Fruit fly (Drosophila melanogaster) whole organism, wandering third instar larva: ENCODE measurements around the gene CG8924.
A peak's percentile ranks its signal among the peaks of the same experiment; 100 is the strongest.

Experiments
- CG9705 ChIP-seq: fragments of 200-800 bp; sonication (Bioruptor generic); optimal IDR thresholded peaks from 2 replicates; lab custom pipeline; 2018; ENCODE audit warnings: missing biosample characterization, mild to moderate bottlenecking, missing genetic modification characterization
- CrebA ChIP-seq: fragments of 200-800 bp; sonication (Bioruptor generic); optimal IDR thresholded peaks from 2 replicates; lab custom pipeline; 2016; ENCODE audit warnings: missing biosample characterization, mild to moderate bottlenecking, missing genetic modification characterization, borderline replicate concordance
- Dfd ChIP-seq: fragments of >200 bp; optimal IDR thresholded peaks from 2 replicates; lab custom pipeline; 2017; ENCODE audit warnings: missing biosample characterization, missing genetic modification characterization
- Dif ChIP-seq: fragments of 200-275, 200-300 bp; sonication (Bioruptor generic); optimal IDR thresholded peaks from 2 replicates; lab custom pipeline; 2018; ENCODE audit warnings: missing biosample characterization, missing genetic modification characterization; ENCODE audit not compliant: partially characterized antibody
- GATAd ChIP-seq: sonication (Bioruptor generic); optimal IDR thresholded peaks from 2 replicates; lab custom pipeline; 2016; ENCODE audit warnings: missing biosample characterization, missing genetic modification characterization
- HLH106 ChIP-seq: fragments of 200-800 bp; optimal IDR thresholded peaks from 3 replicates; lab custom pipeline; 2019; ENCODE audit warnings: missing biosample characterization, mild to moderate bottlenecking, missing genetic modification characterization, moderate library complexity
- Hnf4 ChIP-seq: fragments of 200-800 bp; sonication (Bioruptor generic); optimal IDR thresholded peaks from 2 replicates; lab custom pipeline; 2016; ENCODE audit warnings: missing biosample characterization, mild to moderate bottlenecking, missing genetic modification characterization
- Hr83 ChIP-seq: fragments of 200-300 bp; sonication (Bioruptor generic); optimal IDR thresholded peaks from 2 replicates; lab custom pipeline; 2016; ENCODE audit warnings: missing biosample characterization, mild to moderate bottlenecking, missing genetic modification characterization, moderate library complexity; ENCODE audit not compliant: poor library complexity, severe bottlenecking
- Jra ChIP-seq: sonication (Bioruptor generic); optimal IDR thresholded peaks from 2 replicates; lab custom pipeline; 2016; ENCODE audit warnings: missing biosample characterization, missing genetic modification characterization
- Mio ChIP-seq: sonication (Bioruptor generic); optimal IDR thresholded peaks from 2 replicates; lab custom pipeline; 2016; ENCODE audit warnings: missing biosample characterization, missing genetic modification characterization
- Myc ChIP-seq: fragments of >200 bp; optimal IDR thresholded peaks from 2 replicates; lab custom pipeline; 2017
- N ChIP-seq: fragments of >200 bp; optimal IDR thresholded peaks from 2 replicates; lab custom pipeline; 2018; ENCODE audit warnings: missing biosample characterization, missing external identifiers, missing genetic modification characterization
- OdsH ChIP-seq: fragments of 200-800 bp; sonication (Bioruptor generic); optimal IDR thresholded peaks from 2 replicates; lab custom pipeline; 2016; ENCODE audit warnings: missing biosample characterization, mild to moderate bottlenecking, missing genetic modification characterization
- Sp1 ChIP-seq: fragments of 200-800 bp; sonication (Bioruptor generic); optimal IDR thresholded peaks from 3 replicates; lab custom pipeline; 2019; ENCODE audit warnings: missing biosample characterization, mild to moderate bottlenecking, missing genetic modification characterization, moderate library complexity
- Vsx2 ChIP-seq: fragments of 200-300, 225-300 bp; sonication (Bioruptor generic); optimal IDR thresholded peaks from 2 replicates; lab custom pipeline; 2018; ENCODE audit warnings: missing biosample characterization, missing genetic modification characterization; ENCODE audit not compliant: partially characterized antibody
- br ChIP-seq: fragments of 200-800 bp; sonication (Bioruptor generic); optimal IDR thresholded peaks from 2 replicates; lab custom pipeline; 2016; ENCODE audit warnings: missing biosample characterization, missing genetic modification characterization
- brk ChIP-seq: fragments of 200-800 bp; sonication (Bioruptor generic); optimal IDR thresholded peaks from 2 replicates; lab custom pipeline; 2016; ENCODE audit warnings: missing biosample characterization, mild to moderate bottlenecking, missing genetic modification characterization
- dl ChIP-seq, 2 experiments: fragments of 175-275, 200-275 bp in 1 of 2; fragments of 200-275 bp in 1 of 2; sonication (Bioruptor generic); optimal IDR thresholded peaks; lab custom pipeline; 2018; ENCODE audit warnings: mild to moderate bottlenecking in 2 of 2, missing biosample characterization in 2 of 2, missing genetic modification characterization in 2 of 2, moderate library complexity in 2 of 2; ENCODE audit not compliant: partially characterized antibody in 2 of 2, insufficient read depth in 1 of 2
- dmrt93B ChIP-seq: fragments of 200-800 bp; sonication (Bioruptor generic); optimal IDR thresholded peaks from 2 replicates; lab custom pipeline; 2018; ENCODE audit warnings: missing biosample characterization, mild to moderate bottlenecking, missing genetic modification characterization
- dsf ChIP-seq: sonication (Bioruptor generic); optimal IDR thresholded peaks from 2 replicates; lab custom pipeline; 2016; ENCODE audit warnings: missing biosample characterization, missing genetic modification characterization, borderline replicate concordance
- foxo ChIP-seq, 2 experiments: fragments of 200-800 bp; sonication (Bioruptor generic); optimal IDR thresholded peaks; 2 replicates in 1 of 2; 3 replicates in 1 of 2; lab custom pipeline; 2016 to 2017; ENCODE audit warnings: missing biosample characterization in 2 of 2, missing genetic modification characterization in 2 of 2
- fru ChIP-seq: fragments of 200-800 bp; sonication (Bioruptor generic); optimal IDR thresholded peaks from 3 replicates; lab custom pipeline; 2016; ENCODE audit warnings: missing biosample characterization, mild to moderate bottlenecking, missing genetic modification characterization
- h ChIP-seq: fragments of 200-800 bp; sonication (Bioruptor generic); optimal IDR thresholded peaks from 3 replicates; lab custom pipeline; 2016; ENCODE audit warnings: missing biosample characterization, mild to moderate bottlenecking, missing genetic modification characterization
- jim ChIP-seq: fragments of 175-275, 200-325 bp; sonication (Bioruptor generic); optimal IDR thresholded peaks from 2 replicates; lab custom pipeline; 2016; ENCODE audit warnings: missing biosample characterization, mild to moderate bottlenecking, missing genetic modification characterization
- lola ChIP-seq: fragments of >200 bp; optimal IDR thresholded peaks from 2 replicates; lab custom pipeline; 2017; ENCODE audit warnings: missing biosample characterization, missing genetic modification characterization
- pan ChIP-seq: fragments of >200 bp; optimal IDR thresholded peaks from 2 replicates; lab custom pipeline; 2017
- psq ChIP-seq: fragments of 200-800 bp; sonication (Bioruptor generic); optimal IDR thresholded peaks from 3 replicates; lab custom pipeline; 2017; ENCODE audit warnings: missing biosample characterization, mild to moderate bottlenecking, missing genetic modification characterization, moderate library complexity
- rgr ChIP-seq: fragments of 200-800 bp; sonication (Bioruptor generic); optimal IDR thresholded peaks from 3 replicates; lab custom pipeline; 2016; ENCODE audit warnings: missing biosample characterization, mild to moderate bottlenecking, missing genetic modification characterization
- sage ChIP-seq: fragments of 200-800 bp; sonication (Bioruptor generic); optimal IDR thresholded peaks from 2 replicates; lab custom pipeline; 2016; ENCODE audit warnings: missing biosample characterization, mild to moderate bottlenecking, missing genetic modification characterization
- sv ChIP-seq: fragments of 200-800 bp; sonication (Bioruptor generic); optimal IDR thresholded peaks from 3 replicates; lab custom pipeline; 2016; ENCODE audit warnings: missing biosample characterization, missing genetic modification characterization
- tai ChIP-seq: sonication (Bioruptor generic); optimal IDR thresholded peaks from 2 replicates; lab custom pipeline; 2016; ENCODE audit warnings: missing biosample characterization, missing genetic modification characterization
- usp ChIP-seq: fragments of >200 bp; optimal IDR thresholded peaks from 2 replicates; lab custom pipeline; 2017; ENCODE audit warnings: missing biosample characterization, missing genetic modification characterization

CG8924 gene

DNA sequence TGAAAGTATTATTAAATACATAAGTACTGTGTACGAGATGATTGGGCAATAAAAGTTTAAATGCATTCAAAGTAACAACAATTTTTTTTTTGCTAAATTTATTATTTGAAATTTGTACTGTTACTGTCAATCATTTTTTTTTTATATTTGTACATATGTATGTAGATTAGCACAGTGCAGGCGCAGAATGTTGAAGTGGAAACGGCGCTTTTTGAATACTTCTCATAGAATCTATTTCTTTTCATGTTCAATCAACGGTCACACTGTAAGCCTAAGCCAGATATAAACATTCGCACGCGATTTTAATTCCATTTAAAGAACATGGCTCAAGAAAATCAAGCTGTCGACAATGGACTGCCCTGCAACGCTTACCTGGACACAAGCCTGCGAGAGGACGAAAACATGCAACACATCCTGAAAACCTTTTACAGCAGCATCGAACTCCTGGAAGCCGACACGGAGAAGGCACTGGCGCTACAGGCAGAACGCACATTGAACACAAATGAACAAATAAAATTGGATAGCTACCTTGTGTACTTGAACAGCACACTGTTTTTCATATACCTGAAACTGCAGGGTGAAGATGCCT is 4.0 kb downstream of the CG8924 start, which contains the start of gene Rrp47:
Rrp47 (plus strand) TSS at position 163 of the 589 bp plus-strand sequence.
- no peak for TF ChIP-seq Vsx2 (GFP tag; lab: Kevin White, UChicago)
- TF ChIP-seq usp (GFP tag; lab: Kevin White, UChicago) = no peak
- TF ChIP-seq Dif (GFP tag; lab: Kevin White, UChicago) = no peak
- peak; percentile 65 for TF ChIP-seq N (GFP tag; lab: Kevin White, UChicago)
- no peak for TF ChIP-seq Mio
- TF ChIP-seq dl (GFP tag; optimal IDR thresholded peaks at IDR 0.05; lab: Kevin White, UChicago; ENCODE audit: insufficient read depth in 1 of 2, partially characterized antibody in 2 of 2) = no peak
- TF ChIP-seq h (GFP tag; lab: Kevin White, UChicago) = peak; percentile 3
- TF ChIP-seq dmrt93B (GFP tag; lab: Kevin White, UChicago) = no peak
- TF ChIP-seq CrebA (GFP tag; lab: Kevin White, UChicago) = no peak
- no peak for TF ChIP-seq Sp1 (GFP tag; lab: Kevin White, UChicago)
- no peak for TF ChIP-seq rgr
- TF ChIP-seq, all 38 proteins: peak for 2

DNA sequence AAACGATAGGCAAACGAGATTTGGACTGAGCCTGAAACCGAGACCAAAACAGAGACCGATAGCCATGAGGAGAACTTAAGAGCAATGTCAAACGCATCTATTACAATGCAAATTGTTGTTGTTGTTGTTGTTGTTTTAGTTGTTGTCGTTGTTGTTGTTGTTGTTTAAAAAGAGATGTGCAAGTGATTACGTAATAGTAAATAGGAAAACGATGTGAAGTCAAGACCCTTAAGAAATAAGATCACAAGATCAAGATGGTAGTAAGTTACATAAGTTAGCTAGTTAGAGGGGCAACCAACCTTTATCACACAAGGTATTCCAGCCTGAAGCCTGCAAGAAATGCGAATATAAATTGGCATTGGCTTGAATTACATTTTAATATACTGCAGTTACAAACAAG is 9.2 kb downstream of the CG8924 start:
- TF ChIP-seq jim (GFP tag; lab: Kevin White, UChicago) (no peak), dsf (GFP tag; lab: Kevin White, UChicago) (no peak), br (GFP tag; lab: Kevin White, UChicago) (no peak), usp (GFP tag; lab: Kevin White, UChicago) (no peak), sv (no peak), Sp1 (GFP tag; lab: Kevin White, UChicago) (no peak), foxo (GFP tag; optimal IDR thresholded peaks at IDR 0.05; lab: Kevin White, UChicago) (no peak), Hnf4 (GFP tag; lab: Kevin White, UChicago) (no peak), h (GFP tag; lab: Kevin White, UChicago) (no peak), Dfd (no peak), N (GFP tag; lab: Kevin White, UChicago) (no peak), sage (GFP tag; lab: Kevin White, UChicago) (no peak), fru (no peak), HLH106 (no peak), dl (GFP tag; optimal IDR thresholded peaks at IDR 0.05; lab: Kevin White, UChicago; ENCODE audit: insufficient read depth in 1 of 2, partially characterized antibody in 2 of 2) (no peak), tai (GFP tag; lab: Kevin White, UChicago) (no peak), Myc (lab: Kevin White, UChicago) (no peak), CG9705 (GFP tag; lab: Kevin White, UChicago) (no peak)

DNA sequence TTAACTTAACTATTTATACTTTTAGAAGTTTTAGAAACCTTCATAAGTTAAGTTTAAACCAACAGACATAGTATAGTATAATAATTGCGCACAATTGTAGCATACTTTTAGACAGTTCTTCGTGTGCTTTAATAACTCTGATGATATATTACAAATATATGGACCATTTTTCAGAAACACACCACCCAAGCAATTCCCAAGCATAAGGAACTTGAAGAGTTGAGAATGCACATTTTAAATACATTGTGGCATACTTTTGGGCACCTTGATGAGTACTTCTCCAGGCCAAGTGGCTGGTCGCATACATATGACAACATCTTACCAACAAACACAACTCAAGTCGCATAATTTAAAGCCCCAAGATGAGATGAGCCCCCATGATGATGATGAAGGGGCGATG is 28.7 kb downstream of the CG8924 start:
- TF ChIP-seq sv (no peak), lola (GFP tag; lab: Kevin White, UChicago) (no peak), foxo (GFP tag; optimal IDR thresholded peaks at IDR 0.05; lab: Kevin White, UChicago) (no peak), GATAd (GFP tag; lab: Kevin White, UChicago) (no peak), Jra (no peak), br (GFP tag; lab: Kevin White, UChicago) (no peak), jim (GFP tag; lab: Kevin White, UChicago) (no peak)
- TF ChIP-seq, all 38 proteins: peak for 0

DNA sequence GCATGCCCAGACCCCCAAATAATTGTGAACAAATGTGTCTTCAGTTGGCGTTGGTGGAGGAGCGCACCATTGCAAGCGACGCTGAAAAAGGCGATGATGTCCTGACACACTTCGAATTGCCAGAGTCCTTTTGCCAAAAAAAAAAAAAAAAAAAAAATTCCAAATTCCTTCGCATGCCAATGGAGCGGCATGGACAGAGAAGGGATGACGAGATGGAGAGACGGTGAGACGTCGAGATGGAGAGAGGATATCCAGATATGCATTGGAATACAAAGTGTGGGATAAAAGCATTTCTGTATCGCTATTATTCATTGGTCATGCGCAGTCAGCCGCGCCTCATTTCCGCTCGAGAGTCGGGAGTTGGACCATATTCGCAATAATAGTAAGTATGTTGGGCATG is 30.7 kb downstream of the CG8924 start:
- TF ChIP-seq dsf (GFP tag; lab: Kevin White, UChicago) (no peak), psq (GFP tag; lab: Kevin White, UChicago) (no peak), rgr (no peak), pan (no peak), Hnf4 (GFP tag; lab: Kevin White, UChicago) (no peak), dl (GFP tag; optimal IDR thresholded peaks at IDR 0.05; lab: Kevin White, UChicago; ENCODE audit: insufficient read depth in 1 of 2, partially characterized antibody in 2 of 2) (no peak), brk (GFP tag; lab: Kevin White, UChicago) (no peak), Hr83 (GFP tag; lab: Kevin White, UChicago) (no peak), GATAd (GFP tag; lab: Kevin White, UChicago) (no peak), OdsH (GFP tag; lab: Kevin White, UChicago) (no peak), Mio (no peak), sage (GFP tag; lab: Kevin White, UChicago) (no peak), fru (no peak), dmrt93B (GFP tag; lab: Kevin White, UChicago) (no peak), HLH106 (no peak), Myc (lab: Kevin White, UChicago) (no peak), Jra (no peak), Sp1 (GFP tag; lab: Kevin White, UChicago) (no peak)
- TF ChIP-seq, all 38 proteins: peak for 0
